Fruit fly (Drosophila melanogaster): ENCODE measurements around the gene Neurl4.

dm6 chr3L:14031171-14032126, 18.2 kb downstream of the Neurl4 start, which contains the start of the genes CG6650 and endos:
- TF ChIP-seq tj (GFP tag; optimal IDR thresholded peaks at IDR 0.05): peak; percentile 60
- peak; percentile 24 for TF ChIP-seq CG14711 (tag; optimal IDR thresholded peaks at IDR 0.05)
- TF ChIP-seq cnc (optimal IDR thresholded peaks at IDR 0.05): no peak
- TF ChIP-seq CG11617 (GFP tag; optimal IDR thresholded peaks at IDR 0.05): peak; percentile 79
- peak; percentile 84 for TF ChIP-seq toe (GFP tag; optimal IDR thresholded peaks at IDR 0.05)
- TF ChIP-seq Clk (GFP tag; optimal IDR thresholded peaks at IDR 0.05): peak; percentile 63
- TF ChIP-seq cic (GFP tag; optimal IDR thresholded peaks at IDR 0.05): peak; percentile 94
- peak; percentile 37 for TF ChIP-seq CG33017 (tag; optimal IDR thresholded peaks at IDR 0.05)
- TF ChIP-seq Crg-1 (GFP tag; optimal IDR thresholded peaks at IDR 0.05): peak; percentile 62
- TF ChIP-seq CG1620 (GFP tag; optimal IDR thresholded peaks at IDR 0.05): peak; percentile 52
- TF ChIP-seq ovo (GFP tag; optimal IDR thresholded peaks at IDR 0.05): peak; percentile 67
- peak; percentile 81 for TF ChIP-seq CG7101 (tag; optimal IDR thresholded peaks at IDR 0.05)
- no peak for TF ChIP-seq kay (GFP tag; ENCODE audit: borderline replicate concordance)

Data from whole organism, adult.